Worm (Caenorhabditis elegans) whole organism, L4 larva: ENCODE results near the gene ser-4.

Source experiments
- F10B5.3 ChIP-seq: sonication (generic microtip); optimal IDR thresholded peaks from 2 replicates; lab custom pipeline; 2016; ENCODE audit warnings: mild to moderate bottlenecking, missing genetic modification characterization, missing compliant biosample characterization
- F26F4.8 ChIP-seq: fragments of 200-800 bp; sonication (Bioruptor generic); conservative IDR thresholded peaks from 2 replicates; pipeline ENCODE4 v1.3.6; 2022; ENCODE audit warnings: missing genetic modification characterization, missing compliant biosample characterization
- F44E2.7 ChIP-seq: fragments of 200-800 bp; sonication (Bioruptor generic); IDR thresholded peaks from 2 replicates; pipeline ENCODE4 v2.1.2; 2022; ENCODE audit warnings: missing genetic modification characterization, missing compliant biosample characterization
- R02D3.7 ChIP-seq: fragments of 150-350 bp; sonication (generic microtip); optimal IDR thresholded peaks from 3 replicates; lab custom pipeline; 2014; ENCODE audit warnings: missing biosample characterization, missing genetic modification characterization
- Y105C5A.15 ChIP-seq: fragments of 200-800 bp; sonication (Bioruptor generic); IDR thresholded peaks from 2 replicates; pipeline ENCODE4 v1.3.6; 2022; ENCODE audit warnings: missing genetic modification characterization, missing compliant biosample characterization
- Y5F2A.4 ChIP-seq: fragments of 200-800 bp; sonication (Bioruptor generic); optimal IDR thresholded peaks from 2 replicates; lab custom pipeline; 2018; ENCODE audit warnings: mild to moderate bottlenecking, missing genetic modification characterization, missing compliant biosample characterization
- aha-1 ChIP-seq: fragments of 150-350 bp; peaks from one replicate; lab custom pipeline; 2014; ENCODE audit warnings: missing biosample characterization, missing genetic modification characterization
- ceh-20 ChIP-seq: fragments of 200-800 bp; sonication (Bioruptor generic); IDR thresholded peaks from 2 replicates; pipeline ENCODE4 v1.3.6; 2022; ENCODE audit warnings: missing genetic modification reagents, missing genetic modification characterization, missing compliant biosample characterization
- ceh-32 ChIP-seq: sonication (generic microtip); optimal IDR thresholded peaks from 2 replicates; lab custom pipeline; 2016; ENCODE audit warnings: mild to moderate bottlenecking, missing genetic modification characterization, missing compliant biosample characterization; ENCODE audit not compliant: poor library complexity
- ceh-62 ChIP-seq: sonication (generic microtip); optimal IDR thresholded peaks from 2 replicates; lab custom pipeline; 2017; ENCODE audit warnings: missing biosample characterization, missing genetic modification characterization
- ces-1 ChIP-seq: fragments of 150-350 bp; sonication (generic microtip); optimal IDR thresholded peaks from 4 replicates; lab custom pipeline; 2014; ENCODE audit warnings: missing biosample characterization, missing genetic modification reagents, missing genetic modification characterization
- daf-12 ChIP-seq: fragments of 150-350 bp; optimal IDR thresholded peaks from 2 replicates; lab custom pipeline; 2014; ENCODE audit warnings: missing biosample characterization, missing genetic modification reagents, missing genetic modification characterization
- daf-16 ChIP-seq, 3 experiments: sonication (generic microtip); optimal IDR thresholded peaks; 2 replicates each; lab custom pipeline; 2016 to 2017; ENCODE audit warnings: missing genetic modification characterization in 3 of 3, missing genetic modification reagents in 3 of 3, mild to moderate bottlenecking in 2 of 3, missing compliant biosample characterization in 2 of 3, missing biosample characterization in 1 of 3, moderate library complexity in 1 of 3
- dmd-6 ChIP-seq: fragments of 200-800 bp; sonication (Bioruptor generic); IDR thresholded peaks from 2 replicates; pipeline ENCODE4 v1.3.6; 2022; ENCODE audit warnings: missing genetic modification reagents, missing genetic modification characterization, missing compliant biosample characterization
- dmd-8 ChIP-seq: fragments of 200-800 bp; sonication (Bioruptor generic); IDR thresholded peaks from 2 replicates; pipeline ENCODE4 v1.3.6; 2022; ENCODE audit warnings: missing genetic modification characterization, missing compliant biosample characterization
- fkh-10 ChIP-seq: fragments of 150-350 bp; optimal IDR thresholded peaks from 2 replicates; lab custom pipeline; 2014; ENCODE audit warnings: missing biosample characterization, missing genetic modification reagents, missing genetic modification characterization
- gei-8 ChIP-seq: fragments of 200-800 bp; sonication (Bioruptor generic); optimal IDR thresholded peaks from 2 replicates; lab custom pipeline; 2018; ENCODE audit warnings: mild to moderate bottlenecking, missing genetic modification characterization, missing compliant biosample characterization
- hlh-11 ChIP-seq: fragments of 200-800 bp; sonication (Bioruptor generic); optimal IDR thresholded peaks from 2 replicates; lab custom pipeline; 2018; ENCODE audit warnings: mild to moderate bottlenecking, missing genetic modification characterization, missing compliant biosample characterization
- jun-1 ChIP-seq: fragments of 150-350 bp; optimal IDR thresholded peaks from 2 replicates; lab custom pipeline; 2014; ENCODE audit warnings: missing biosample characterization, missing genetic modification reagents, missing genetic modification characterization
- lim-7 ChIP-seq: fragments of 200-800 bp; sonication (Bioruptor generic); IDR thresholded peaks from 2 replicates; pipeline ENCODE4 v1.3.6; 2022; ENCODE audit warnings: missing genetic modification characterization, missing compliant biosample characterization
- lin-15B ChIP-seq: fragments of 150-350 bp; sonication (generic microtip); optimal IDR thresholded peaks from 3 replicates; lab custom pipeline; 2014; ENCODE audit warnings: missing biosample characterization, missing genetic modification characterization
- lin-29 ChIP-seq: fragments of 200-800 bp; sonication (Bioruptor generic); IDR thresholded peaks from 2 replicates; pipeline ENCODE4 v1.3.6; 2022; ENCODE audit warnings: missing genetic modification reagents, missing genetic modification characterization, missing compliant biosample characterization
- lin-38 ChIP-seq: fragments of 200-800 bp; sonication (Bioruptor generic); IDR thresholded peaks from 2 replicates; pipeline ENCODE4 v1.3.6; 2022; ENCODE audit warnings: missing genetic modification reagents, missing genetic modification characterization, missing compliant biosample characterization
- lir-3 ChIP-seq: sonication (generic microtip); optimal IDR thresholded peaks from 2 replicates; lab custom pipeline; 2016; ENCODE audit warnings: mild to moderate bottlenecking, missing genetic modification characterization, missing compliant biosample characterization
- madf-5 ChIP-seq, 2 experiments: fragments of 200-800 bp; sonication (Bioruptor generic); IDR thresholded peaks; 2 replicates each; pipeline ENCODE4 v1.3.6; 2022; ENCODE audit warnings: missing compliant biosample characterization in 2 of 2, missing genetic modification characterization in 2 of 2
- madf-9 ChIP-seq: fragments of 200-800 bp; sonication (Bioruptor generic); conservative IDR thresholded peaks from 2 replicates; pipeline ENCODE4 v1.3.6; 2022; ENCODE audit warnings: missing genetic modification reagents, missing genetic modification characterization, missing compliant biosample characterization
- mep-1 ChIP-seq: fragments of 150-350 bp; sonication (generic microtip); optimal IDR thresholded peaks from 3 replicates; lab custom pipeline; 2014; ENCODE audit warnings: missing biosample characterization, missing genetic modification characterization
- mes-2 ChIP-seq: sonication (generic microtip); optimal IDR thresholded peaks from 2 replicates; lab custom pipeline; 2016; ENCODE audit warnings: missing genotype, mild to moderate bottlenecking, missing genetic modification characterization, missing compliant biosample characterization; ENCODE audit not compliant: poor library complexity, severe bottlenecking
- mxl-2 ChIP-seq: fragments of 200-800 bp; sonication (Bioruptor generic); conservative IDR thresholded peaks from 2 replicates; pipeline ENCODE4 v1.3.6; 2022; ENCODE audit warnings: missing genetic modification reagents, missing genetic modification characterization, missing compliant biosample characterization
- mxl-3 ChIP-seq: fragments of 200-800 bp; sonication (Bioruptor generic); optimal IDR thresholded peaks from 2 replicates; lab custom pipeline; 2018; ENCODE audit warnings: mild to moderate bottlenecking, missing genetic modification characterization, missing compliant biosample characterization
- nhr-10 ChIP-seq: fragments of 150-350 bp; optimal IDR thresholded peaks from 2 replicates; lab custom pipeline; 2014; ENCODE audit warnings: missing biosample characterization, missing genetic modification characterization
- nhr-102 ChIP-seq: sonication (generic microtip); optimal IDR thresholded peaks from 2 replicates; lab custom pipeline; 2016; ENCODE audit warnings: mild to moderate bottlenecking, missing genetic modification characterization, moderate library complexity, missing compliant biosample characterization
- nhr-28 ChIP-seq: fragments of 150-350 bp; optimal IDR thresholded peaks from 2 replicates; lab custom pipeline; 2014; ENCODE audit warnings: missing biosample characterization, missing genetic modification characterization
- nhr-41 ChIP-seq: fragments of 200-800 bp; sonication (Bioruptor generic); IDR thresholded peaks from 2 replicates; pipeline ENCODE4 v1.3.6; 2022; ENCODE audit warnings: missing genetic modification reagents, missing genetic modification characterization, missing compliant biosample characterization
- nhr-77 ChIP-seq: fragments of 150-350 bp; optimal IDR thresholded peaks from 2 replicates; lab custom pipeline; 2014; ENCODE audit warnings: missing biosample characterization, missing genetic modification characterization
- pha-4 ChIP-seq, 2 experiments: fragments of 150-350 bp in 1 of 2; fragments of 200-800 bp in 1 of 2; sonication (Bioruptor generic) in 1 of 2; IDR thresholded peaks in 1 of 2; optimal IDR thresholded peaks in 1 of 2; 2 replicates each; pipeline versions ENCODE4 v1.3.6 to Lab custom; 2014 to 2022; ENCODE audit warnings: missing genetic modification characterization in 2 of 2, missing genetic modification reagents in 2 of 2, missing biosample characterization in 1 of 2, missing compliant biosample characterization in 1 of 2
- saeg-2 ChIP-seq: fragments of 200-800 bp; sonication (Bioruptor generic); IDR thresholded peaks from 2 replicates; pipeline ENCODE4 v1.3.6; 2022; ENCODE audit warnings: missing genetic modification reagents, missing genetic modification characterization, missing compliant biosample characterization
- spr-1 ChIP-seq: sonication (generic microtip); optimal IDR thresholded peaks from 2 replicates; lab custom pipeline; 2016; ENCODE audit warnings: mild to moderate bottlenecking, missing genetic modification characterization, missing compliant biosample characterization
- tra-1 ChIP-seq: fragments of 200-800 bp; sonication (Bioruptor generic); IDR thresholded peaks from 2 replicates; pipeline ENCODE4 v1.3.6; 2022; ENCODE audit warnings: missing genetic modification reagents, missing genetic modification characterization, missing compliant biosample characterization
- unc-130 ChIP-seq: sonication (generic microtip); optimal IDR thresholded peaks from 2 replicates; lab custom pipeline; 2016; ENCODE audit warnings: missing genetic modification reagents, missing genetic modification characterization, missing compliant biosample characterization
- unc-62 ChIP-seq, 3 experiments: fragments of 150-350 bp in 1 of 3; sonication (generic microtip); optimal IDR thresholded peaks in 2 of 3; peaks in 1 of 3; 1 replicate in 1 of 3; 2 replicates in 2 of 3; lab custom pipeline; 2014 to 2017; ENCODE audit warnings: missing biosample characterization in 3 of 3, missing genetic modification characterization in 3 of 3, missing genetic modification reagents in 3 of 3, missing genotype in 1 of 3
- vab-7 ChIP-seq: fragments of 200-800 bp; sonication (Bioruptor generic); IDR thresholded peaks from 2 replicates; pipeline ENCODE4 v1.3.6; 2022; ENCODE audit warnings: missing genetic modification reagents, missing genetic modification characterization, missing compliant biosample characterization
- zag-1 ChIP-seq: fragments of 150-350 bp; optimal IDR thresholded peaks from 2 replicates; lab custom pipeline; 2014; ENCODE audit warnings: missing biosample characterization, missing genetic modification characterization
- zfp-3 ChIP-seq: fragments of 200-800 bp; sonication (Bioruptor generic); conservative IDR thresholded peaks from 2 replicates; pipeline ENCODE4 v1.3.6; 2022; ENCODE audit warnings: missing genetic modification reagents, missing genetic modification characterization, missing compliant biosample characterization
- zip-11 ChIP-seq: fragments of 200-800 bp; sonication (Bioruptor generic); IDR thresholded peaks from 2 replicates; pipeline ENCODE4 v1.3.6; 2022; ENCODE audit warnings: missing genetic modification characterization, missing compliant biosample characterization
- zip-2 ChIP-seq: fragments of 150-350 bp; optimal IDR thresholded peaks from 2 replicates; lab custom pipeline; 2014; ENCODE audit warnings: missing biosample characterization, missing genetic modification characterization

ser-4 gene

ce11 chrIII:1743488-1744020 lies 10.7 kb upstream of the ser-4 start:
- TF ChIP-seq daf-12 (tag; lab: Kevin White, UChicago) (no peak), jun-1 (tag; lab: Kevin White, UChicago) (no peak), Y105C5A.15 (GFP tag; lab: Robert Waterston, UW) (no peak), lim-7 (no peak), F26F4.8 (GFP tag; lab: Robert Waterston, UW) (no peak), aha-1 (tag; lab: Kevin White, UChicago) (peak; percentile 51)

- TF ChIP-seq mep-1 (tag; lab: Kevin White, UChicago) (no peak), daf-16 (GFP tag; optimal IDR thresholded peaks at IDR 0.05; lab: Kevin White, UChicago) (no peak), daf-16 (tag; optimal IDR thresholded peaks at IDR 0.05; lab: Kevin White, UChicago) (peak; percentile 25), mes-2 (tag; lab: Kevin White, UChicago) (peak; percentile 34), Y5F2A.4 (GFP tag; lab: Kevin White, UChicago) (no peak), zip-11 (GFP tag; lab: Robert Waterston, UW) (no peak), ceh-32 (tag; lab: Kevin White, UChicago) (no peak), spr-1 (tag; lab: Kevin White, UChicago) (no peak), gei-8 (GFP tag; lab: Kevin White, UChicago) (no peak), hlh-11 (tag; lab: Kevin White, UChicago) (no peak), dmd-8 (GFP tag; lab: Robert Waterston, UW) (no peak), nhr-77 (tag; lab: Kevin White, UChicago) (no peak), F44E2.7 (GFP tag; lab: Robert Waterston, UW) (0 out of 2 replicates have a peak, but pooled peaks have one; percentile 11), nhr-102 (tag; lab: Kevin White, UChicago) (no peak), jun-1 (tag; lab: Kevin White, UChicago) (no peak), vab-7 (GFP tag; lab: Robert Waterston, UW) (peak; percentile 29; the same call in 1 of the 2 replicates), lim-7 (peak; percentile 66; the same call in 1 of the 2 replicates), mxl-2 (GFP tag; lab: Robert Waterston, UW) (no peak), zip-2 (tag; lab: Kevin White, UChicago) (no peak), R02D3.7 (tag; lab: Kevin White, UChicago) (no peak), unc-62 (GFP tag; optimal IDR thresholded peaks at IDR 0.05 in 1 of 2; lab: Kevin White, UChicago) (no peak), unc-62 (tag; optimal IDR thresholded peaks at IDR 0.05; lab: Kevin White, UChicago) (no peak), nhr-41 (GFP tag; lab: Robert Waterston, UW) (no peak), lir-3 (tag; lab: Kevin White, UChicago) (no peak), ces-1 (no peak), aha-1 (tag; lab: Kevin White, UChicago) (peak; percentile 73), nhr-28 (tag; lab: Kevin White, UChicago) (no peak), lin-38 (GFP tag; lab: Robert Waterston, UW) (peak; percentile 45), lin-29 (no peak), Y105C5A.15 (GFP tag; lab: Robert Waterston, UW) (0 out of 2 replicates have a peak, but pooled peaks have one; percentile 10), dmd-6 (GFP tag; lab: Robert Waterston, UW) (no peak), lin-15B (no peak), mxl-3 (GFP tag; lab: Kevin White, UChicago) (no peak), tra-1 (GFP tag; lab: Robert Waterston, UW) (peak; percentile 16; the same call in 1 of the 2 replicates), nhr-10 (tag; lab: Kevin White, UChicago) (no peak), ceh-20 (GFP tag; lab: Robert Waterston, UW) (no peak), madf-5 (GFP tag; IDR thresholded peaks at IDR 0.05; lab: Robert Waterston, UW) (no peak), zfp-3 (GFP tag; lab: Robert Waterston, UW) (no peak), ceh-62 (tag; lab: Kevin White, UChicago) (no peak), fkh-10 (GFP tag; lab: Kevin White, UChicago) (no peak), saeg-2 (GFP tag; lab: Robert Waterston, UW) (no peak), pha-4 (GFP tag; IDR thresholded peaks at IDR 0.05; lab: Robert Waterston, UW) (0 out of 2 replicates have a peak, but pooled peaks have one; percentile 21), pha-4 (tag; optimal IDR thresholded peaks at IDR 0.05; lab: Kevin White, UChicago) (no peak), unc-130 (GFP tag; lab: Kevin White, UChicago) (no peak), madf-9 (no peak), F10B5.3 (tag; lab: Kevin White, UChicago) (no peak), zag-1 (tag; lab: Kevin White, UChicago) (no peak)
Measured at ce11 chrIII:1743081-1743480, 10.2 kb upstream of the ser-4 start.
